Worm (Caenorhabditis elegans) whole organism, L1 larva: Measurements from ENCODE around the gene clik-2.

Source experiments
- C04F5.9 ChIP-seq: sonication (generic microtip); optimal IDR thresholded peaks from 2 replicates; lab custom pipeline; 2016; ENCODE audit warnings: missing genetic modification characterization, missing compliant biosample characterization
- C16A3.4 ChIP-seq: fragments of 150-350 bp; optimal IDR thresholded peaks from 2 replicates; lab custom pipeline; 2014; ENCODE audit warnings: missing biosample characterization, missing genetic modification characterization
- Y116A8C.19 ChIP-seq: sonication (generic microtip); optimal IDR thresholded peaks from 2 replicates; lab custom pipeline; 2016; ENCODE audit warnings: missing compliant biosample characterization, missing genetic modification characterization, borderline replicate concordance
- aha-1 ChIP-seq: fragments of 150-350 bp; optimal IDR thresholded peaks from 2 replicates; lab custom pipeline; 2014; ENCODE audit warnings: missing biosample characterization, missing genetic modification characterization
- aly-2 ChIP-seq: fragments of 150-350 bp; optimal IDR thresholded peaks from 2 replicates; lab custom pipeline; 2014; ENCODE audit warnings: missing biosample characterization, missing genetic modification characterization
- efl-1 ChIP-seq, 4 experiments: fragments of 150-350 bp; optimal IDR thresholded peaks in 3 of 4; peaks in 1 of 4; 1 replicate in 1 of 4; 2 replicates in 3 of 4; lab custom pipeline; 2014; ENCODE audit warnings: missing biosample characterization in 2 of 4, missing genetic modification characterization in 2 of 4, missing genetic modification reagents in 2 of 4
- efl-3 ChIP-seq: fragments of 200-800 bp; sonication (Bioruptor generic); optimal IDR thresholded peaks from 2 replicates; lab custom pipeline; 2018; ENCODE audit warnings: mild to moderate bottlenecking, missing genetic modification characterization, missing compliant biosample characterization
- elt-2 ChIP-seq: sonication (generic microtip); optimal IDR thresholded peaks from 2 replicates; lab custom pipeline; 2016; ENCODE audit warnings: missing genetic modification characterization, mild to moderate bottlenecking, inconsistent platforms, missing compliant biosample characterization, missing genetic modification reagents
- elt-3 ChIP-seq, 6 experiments: fragments of 150-350 bp in 1 of 6; sonication (generic microtip); optimal IDR thresholded peaks; 2 replicates each; lab custom pipeline; 2017 to 2018; ENCODE audit warnings: missing biosample characterization in 6 of 6, missing genetic modification characterization in 6 of 6, inconsistent platforms in 1 of 6
- fkh-4 ChIP-seq: sonication (generic microtip); optimal IDR thresholded peaks from 2 replicates; lab custom pipeline; 2016; ENCODE audit warnings: missing compliant biosample characterization, missing genetic modification characterization, borderline replicate concordance
- grh-1 ChIP-seq: fragments of 200-800 bp; sonication (Bioruptor generic); IDR thresholded peaks from 2 replicates; pipeline ENCODE4 v1.3.6; 2022; ENCODE audit warnings: missing genetic modification reagents, missing genetic modification characterization, missing compliant biosample characterization
- lin-14 ChIP-seq: fragments of 200-800 bp; sonication (Bioruptor generic); optimal IDR thresholded peaks from 2 replicates; lab custom pipeline; 2018; ENCODE audit warnings: mild to moderate bottlenecking, missing genetic modification characterization, moderate library complexity, missing compliant biosample characterization
- lin-15B ChIP-seq: fragments of 150-350 bp; sonication (generic microtip); optimal IDR thresholded peaks from 3 replicates; lab custom pipeline; 2014; ENCODE audit warnings: missing biosample characterization, missing genetic modification characterization
- lin-35 ChIP-seq, 2 experiments: fragments of 150-350 bp; optimal IDR thresholded peaks; 2 replicates each; lab custom pipeline; 2014; ENCODE audit warnings: missing biosample characterization in 2 of 2, missing genetic modification characterization in 2 of 2, missing genetic modification reagents in 2 of 2
- lsy-2 ChIP-seq, 2 experiments: fragments of 150-350 bp; optimal IDR thresholded peaks; 2 replicates each; lab custom pipeline; 2014; ENCODE audit warnings: missing biosample characterization in 2 of 2, missing genetic modification characterization in 2 of 2
- mab-9 ChIP-seq: fragments of 200-800 bp; sonication (Bioruptor generic); IDR thresholded peaks from 2 replicates; pipeline ENCODE4 v1.3.6; 2022; ENCODE audit warnings: missing genetic modification reagents, missing genetic modification characterization, missing compliant biosample characterization
- mdl-1 ChIP-seq, 2 experiments: fragments of 150-350 bp; optimal IDR thresholded peaks; 2 replicates each; lab custom pipeline; 2014 to 2017; ENCODE audit warnings: missing biosample characterization in 2 of 2, missing genetic modification characterization in 2 of 2, inconsistent platforms in 1 of 2
- mep-1 ChIP-seq: fragments of 150-350 bp; optimal IDR thresholded peaks from 2 replicates; lab custom pipeline; 2014; ENCODE audit warnings: missing biosample characterization, missing genetic modification characterization
- nhr-12 ChIP-seq: sonication (generic microtip); optimal IDR thresholded peaks from 2 replicates; lab custom pipeline; 2017; ENCODE audit warnings: missing biosample characterization, missing genetic modification characterization
- nhr-19 ChIP-seq: fragments of 200-800 bp; sonication (Bioruptor generic); conservative IDR thresholded peaks from 2 replicates; pipeline ENCODE4 v1.3.6; 2022; ENCODE audit warnings: missing genetic modification characterization, missing compliant biosample characterization
- nhr-20 ChIP-seq: sonication (generic microtip); optimal IDR thresholded peaks from 2 replicates; lab custom pipeline; 2016; ENCODE audit warnings: mild to moderate bottlenecking, missing genetic modification characterization, missing compliant biosample characterization
- nhr-237 ChIP-seq: fragments of 150-350 bp; optimal IDR thresholded peaks from 2 replicates; lab custom pipeline; 2014; ENCODE audit warnings: missing biosample characterization, missing genetic modification characterization
- nhr-71 ChIP-seq: sonication (generic microtip); optimal IDR thresholded peaks from 2 replicates; lab custom pipeline; 2016; ENCODE audit warnings: mild to moderate bottlenecking, missing genetic modification characterization, moderate library complexity, missing compliant biosample characterization
- nhr-76 ChIP-seq: sonication (generic microtip); optimal IDR thresholded peaks from 2 replicates; lab custom pipeline; 2017; ENCODE audit warnings: missing biosample characterization, missing genetic modification characterization
- nhr-90 ChIP-seq: sonication (generic microtip); optimal IDR thresholded peaks from 2 replicates; lab custom pipeline; 2016; ENCODE audit warnings: mild to moderate bottlenecking, missing genetic modification characterization, missing compliant biosample characterization; ENCODE audit not compliant: poor library complexity
- pag-3 ChIP-seq: sonication (generic microtip); optimal IDR thresholded peaks from 2 replicates; lab custom pipeline; 2017; ENCODE audit warnings: missing genetic modification characterization, mild to moderate bottlenecking, missing compliant biosample characterization, antibody characterized with exemption, borderline replicate concordance; ENCODE audit not compliant: insufficient read depth
- rnt-1 ChIP-seq: sonication (generic microtip); optimal IDR thresholded peaks from 2 replicates; lab custom pipeline; 2016; ENCODE audit warnings: mild to moderate bottlenecking, missing genetic modification characterization, moderate library complexity, missing compliant biosample characterization
- skn-1 ChIP-seq: fragments of 150-350 bp; optimal IDR thresholded peaks from 2 replicates; lab custom pipeline; 2014; ENCODE audit warnings: missing biosample characterization, missing genetic modification characterization
- snpc-4 ChIP-seq: fragments of 150-350 bp; optimal IDR thresholded peaks from 2 replicates; lab custom pipeline; 2014; ENCODE audit warnings: missing biosample characterization, missing genetic modification characterization
- snu-23 ChIP-seq: sonication (generic microtip); optimal IDR thresholded peaks from 2 replicates; lab custom pipeline; 2016; ENCODE audit warnings: missing genetic modification characterization, missing compliant biosample characterization
- sptf-1 ChIP-seq: fragments of 150-350 bp; optimal IDR thresholded peaks from 2 replicates; lab custom pipeline; 2014; ENCODE audit warnings: missing biosample characterization, missing genetic modification characterization
- sup-37 ChIP-seq: fragments of 200-800 bp; sonication (Bioruptor generic); optimal IDR thresholded peaks from 2 replicates; lab custom pipeline; 2018; ENCODE audit warnings: mild to moderate bottlenecking, missing genetic modification characterization, missing compliant biosample characterization
- swsn-7 ChIP-seq: sonication (generic microtip); optimal IDR thresholded peaks from 2 replicates; lab custom pipeline; 2016; ENCODE audit warnings: missing genetic modification characterization, missing compliant biosample characterization
- tbx-2 ChIP-seq: sonication (generic microtip); optimal IDR thresholded peaks from 2 replicates; lab custom pipeline; 2016; ENCODE audit warnings: missing genetic modification characterization, missing compliant biosample characterization
- unc-130 ChIP-seq: fragments of 150-350 bp; optimal IDR thresholded peaks from 2 replicates; lab custom pipeline; 2017; ENCODE audit warnings: missing biosample characterization, missing genetic modification characterization, inconsistent platforms
- unc-98 ChIP-seq: fragments of 200-800 bp; sonication (Bioruptor generic); IDR thresholded peaks from 2 replicates; pipeline ENCODE4 v1.3.6; 2022; ENCODE audit warnings: missing genetic modification characterization, missing compliant biosample characterization
- zip-4 ChIP-seq: fragments of 200-800 bp; sonication (Bioruptor generic); optimal IDR thresholded peaks from 2 replicates; lab custom pipeline; 2018; ENCODE audit warnings: mild to moderate bottlenecking, missing genetic modification characterization, moderate library complexity, missing compliant biosample characterization
- ztf-4 ChIP-seq: fragments of 150-350 bp; optimal IDR thresholded peaks from 2 replicates; lab custom pipeline; 2014; ENCODE audit warnings: missing biosample characterization, missing genetic modification characterization

Gene clik-2

DNA sequence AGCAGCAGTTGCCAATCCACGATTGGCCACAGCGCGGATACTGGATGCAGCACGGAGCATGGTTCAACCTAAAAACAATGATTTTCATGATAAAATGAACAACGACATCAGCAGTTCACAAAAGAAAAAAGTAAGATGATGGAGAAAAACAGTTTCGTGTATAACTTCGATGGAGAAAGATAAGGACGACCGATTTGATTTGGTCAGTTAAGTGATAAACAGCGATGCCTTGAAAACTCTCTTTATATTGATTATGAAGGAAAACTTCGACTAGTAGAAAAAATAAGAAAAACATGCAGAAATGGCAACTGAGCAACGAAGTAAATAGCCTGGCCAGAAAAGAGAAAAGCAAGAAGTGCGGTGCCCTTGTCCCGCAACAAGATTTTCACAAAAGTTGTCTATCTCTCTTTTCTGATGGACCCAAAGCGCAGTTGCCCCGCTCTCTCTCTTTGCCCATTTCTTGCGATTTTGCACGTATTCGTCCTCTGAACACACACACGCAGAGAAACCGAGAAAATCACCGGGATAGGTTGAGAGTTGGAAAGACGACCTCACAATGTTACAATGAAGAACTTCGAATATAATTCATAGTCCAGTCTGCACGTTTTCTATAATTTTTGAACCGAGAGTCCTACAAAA is 28.0 kb downstream of the clik-2 start, which contains the start of gene pcca-1 (continued):
- TF ChIP-seq Y116A8C.19 (tag; lab: Kevin White, UChicago) (no peak), fkh-4 (tag; lab: Kevin White, UChicago) (no peak), sup-37 (GFP tag; lab: Kevin White, UChicago) (no peak), mep-1 (tag; lab: Kevin White, UChicago) (no peak), lsy-2 (tag; optimal IDR thresholded peaks at IDR 0.05; lab: Kevin White, UChicago) (no peak), snpc-4 (no peak), C04F5.9 (no peak), lin-15B (tag; lab: Kevin White, UChicago) (no peak), mab-9 (GFP tag; lab: Robert Waterston, UW) (no peak), unc-98 (no peak), elt-2 (tag; lab: Kevin White, UChicago) (peak; percentile 33), nhr-237 (tag; lab: Kevin White, UChicago) (no peak), skn-1 (no peak), zip-4 (GFP tag; lab: Kevin White, UChicago) (no peak), rnt-1 (tag; lab: Kevin White, UChicago) (peak; percentile 51), nhr-76 (no peak), ztf-4 (no peak), aha-1 (tag; lab: Kevin White, UChicago) (peak; percentile 85), nhr-12 (tag; lab: Kevin White, UChicago) (no peak), efl-1 (optimal IDR thresholded peaks at IDR 0.05; lab: Kevin White, UChicago) (no peak), efl-1 (GFP tag; optimal IDR thresholded peaks at IDR 0.05 in 1 of 2; lab: Kevin White, UChicago) (no peak)

DNA sequence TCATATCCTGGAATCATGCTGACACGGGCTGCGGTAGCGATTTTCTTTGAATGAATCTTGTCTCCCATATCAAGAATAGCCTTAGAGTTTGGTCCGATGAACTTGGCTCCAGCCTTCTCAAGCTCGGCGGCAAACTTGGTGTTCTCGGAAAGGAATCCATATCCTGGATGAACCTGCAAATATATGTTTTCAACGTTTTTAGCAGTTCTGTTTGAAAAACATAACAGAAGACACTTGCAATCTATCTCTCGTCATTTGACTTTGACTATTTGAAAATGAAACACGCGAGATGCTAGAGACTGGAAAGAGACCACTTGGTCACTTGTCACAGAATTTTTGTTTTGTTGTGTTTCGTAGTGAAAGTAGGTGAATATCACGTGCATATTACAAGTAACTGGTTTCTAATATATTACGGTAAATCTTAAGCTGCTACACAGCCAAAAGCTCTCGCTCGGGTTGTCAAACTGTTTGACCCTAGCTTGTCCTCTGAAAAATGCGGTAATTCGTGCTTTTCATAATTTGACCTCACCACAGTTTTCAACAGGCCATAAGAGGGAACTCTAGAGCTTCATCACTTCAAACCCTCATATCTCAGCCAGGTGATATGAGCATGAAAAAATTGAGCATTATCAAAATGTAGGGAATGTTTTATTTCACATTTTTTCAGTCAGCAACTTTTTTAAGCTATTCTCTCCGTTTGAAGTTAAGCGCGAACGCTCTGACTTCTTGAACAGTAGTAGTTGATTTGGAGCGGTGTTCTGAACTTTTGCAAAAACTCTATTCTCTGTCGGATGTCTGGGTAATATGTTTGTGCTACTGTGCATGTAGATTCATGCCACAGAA is 29.2 kb downstream of the clik-2 start:
- TF ChIP-seq aly-2 (tag; lab: Kevin White, UChicago) (no peak), elt-3 (tag; optimal IDR thresholded peaks at IDR 0.05; lab: Kevin White, UChicago) (peak in 2 of 6 experiments; percentile 24 to 30), grh-1 (peak; percentile 54), snu-23 (GFP tag; lab: Kevin White, UChicago) (peak; percentile 74), lin-14 (GFP tag; lab: Kevin White, UChicago) (peak; percentile 59), C16A3.4 (tag; lab: Kevin White, UChicago) (peak; percentile 7), mep-1 (tag; lab: Kevin White, UChicago) (peak; percentile 17), nhr-19 (peak; percentile 58), efl-3 (no peak), tbx-2 (tag; lab: Kevin White, UChicago) (peak; percentile 38), sptf-1 (tag; lab: Kevin White, UChicago) (no peak), efl-1 (optimal IDR thresholded peaks at IDR 0.05; lab: Kevin White, UChicago) (no peak), efl-1 (GFP tag; optimal IDR thresholded peaks at IDR 0.05 in 1 of 2; lab: Kevin White, UChicago) (peak in 1 of 2 experiments; percentile 91), nhr-20 (peak; percentile 75), ztf-4 (peak; percentile 25), swsn-7 (peak; percentile 1), lin-35 (GFP tag; optimal IDR thresholded peaks at IDR 0.05; lab: Kevin White, UChicago) (peak in 1 of 2 experiments; percentile 60), nhr-90 (tag; lab: Kevin White, UChicago) (peak; percentile 36), aha-1 (tag; lab: Kevin White, UChicago) (no peak), pag-3 (no peak), unc-130 (peak; percentile 29), mdl-1 (tag; optimal IDR thresholded peaks at IDR 0.05; lab: Kevin White, UChicago) (peak in 1 of 2 experiments; percentile 53), lsy-2 (tag; optimal IDR thresholded peaks at IDR 0.05; lab: Kevin White, UChicago) (peak; percentile 6 to 22), nhr-71 (tag; lab: Kevin White, UChicago) (peak; percentile 69)
- TF ChIP-seq, all 84 proteins: peak for 18
